Worm (Caenorhabditis elegans) whole organism, L4 larva: ENCODE measurements around the gene C18E9.8.

Source experiments
- ces-1 ChIP-seq: fragments of 150-350 bp; sonication (generic microtip); optimal IDR thresholded peaks from 4 replicates; lab custom pipeline; 2014; ENCODE audit warnings: missing biosample characterization, missing genetic modification reagents, missing genetic modification characterization
- nhr-77 ChIP-seq: fragments of 150-350 bp; optimal IDR thresholded peaks from 2 replicates; lab custom pipeline; 2014; ENCODE audit warnings: missing biosample characterization, missing genetic modification characterization
- snpc-4 ChIP-seq: fragments of 150-350 bp; optimal IDR thresholded peaks from 2 replicates; lab custom pipeline; 2014; ENCODE audit warnings: missing biosample characterization, missing genetic modification characterization
- zag-1 ChIP-seq: fragments of 150-350 bp; optimal IDR thresholded peaks from 2 replicates; lab custom pipeline; 2014; ENCODE audit warnings: missing biosample characterization, missing genetic modification characterization
- ztf-11 ChIP-seq: fragments of 150-350 bp; optimal IDR thresholded peaks from 2 replicates; lab custom pipeline; 2014; ENCODE audit warnings: missing biosample characterization, missing genetic modification characterization

- no peak for TF ChIP-seq snpc-4 (tag; lab: Kevin White, UChicago)
- no peak for TF ChIP-seq nhr-77
- no peak for TF ChIP-seq ztf-11 (tag; lab: Kevin White, UChicago)
- TF ChIP-seq zag-1 (tag; lab: Kevin White, UChicago), result no peak
- TF ChIP-seq ces-1 (GFP tag; lab: Kevin White, UChicago), result no peak
These were observed 41.4 kb upstream of the C18E9.8 start, which contains the start of gene F37B12.1 for ce11 chrII:9029218-9029672.
